Worm (Caenorhabditis elegans) whole organism, L1 larva: ENCODE data around the gene fntb-1.

Experiments
- alr-1 ChIP-seq: fragments of 200-800 bp; sonication (Bioruptor generic); optimal IDR thresholded peaks from 2 replicates; lab custom pipeline; 2018; ENCODE audit warnings: borderline replicate concordance, mild to moderate bottlenecking, missing genetic modification characterization, missing compliant biosample characterization
- ama-1 ChIP-seq: fragments of 150-350 bp; optimal IDR thresholded peaks from 2 replicates; lab custom pipeline; 2014
- ceh-63 ChIP-seq: fragments of 200-800 bp; sonication (Bioruptor generic); optimal IDR thresholded peaks from 2 replicates; lab custom pipeline; 2018; ENCODE audit warnings: mild to moderate bottlenecking, missing genetic modification characterization, missing compliant biosample characterization
- ceh-8 ChIP-seq: fragments of 200-800 bp; sonication (Bioruptor generic); optimal IDR thresholded peaks from 2 replicates; lab custom pipeline; 2018; ENCODE audit warnings: mild to moderate bottlenecking, missing genetic modification characterization, moderate library complexity, missing compliant biosample characterization
- ceh-90 ChIP-seq: sonication (generic microtip); optimal IDR thresholded peaks from 2 replicates; lab custom pipeline; 2016; ENCODE audit warnings: missing genetic modification characterization, missing compliant biosample characterization
- dpl-1 ChIP-seq, 3 experiments: fragments of 150-350 bp in 2 of 3; sonication (generic microtip) in 1 of 3; optimal IDR thresholded peaks; 2 replicates each; lab custom pipeline; 2014 to 2017; ENCODE audit warnings: missing biosample characterization in 3 of 3, missing genetic modification characterization in 3 of 3, missing genetic modification reagents in 3 of 3
- efl-1 ChIP-seq, 4 experiments: fragments of 150-350 bp; optimal IDR thresholded peaks in 3 of 4; peaks in 1 of 4; 1 replicate in 1 of 4; 2 replicates in 3 of 4; lab custom pipeline; 2014; ENCODE audit warnings: missing biosample characterization in 2 of 4, missing genetic modification characterization in 2 of 4, missing genetic modification reagents in 2 of 4
- egl-27 ChIP-seq, 2 experiments: fragments of 150-350 bp in 1 of 2; sonication (generic microtip); optimal IDR thresholded peaks; 3 replicates each; lab custom pipeline; 2017 to 2018; ENCODE audit warnings: missing biosample characterization in 2 of 2, missing genetic modification characterization in 2 of 2, missing genetic modification reagents in 2 of 2
- elt-2 ChIP-seq: sonication (generic microtip); optimal IDR thresholded peaks from 2 replicates; lab custom pipeline; 2016; ENCODE audit warnings: missing genetic modification characterization, mild to moderate bottlenecking, inconsistent platforms, missing compliant biosample characterization, missing genetic modification reagents
- elt-3 ChIP-seq, 6 experiments: fragments of 150-350 bp in 1 of 6; sonication (generic microtip); optimal IDR thresholded peaks; 2 replicates each; lab custom pipeline; 2017 to 2018; ENCODE audit warnings: missing biosample characterization in 6 of 6, missing genetic modification characterization in 6 of 6, inconsistent platforms in 1 of 6
- fkh-8 ChIP-seq: sonication (generic microtip); optimal IDR thresholded peaks from 2 replicates; lab custom pipeline; 2016; ENCODE audit warnings: mild to moderate bottlenecking, missing genetic modification characterization, missing compliant biosample characterization
- fos-1 ChIP-seq: fragments of 150-350 bp; optimal IDR thresholded peaks from 2 replicates; lab custom pipeline; 2014; ENCODE audit warnings: missing biosample characterization, missing genetic modification characterization
- hlh-17 ChIP-seq: fragments of 200-800 bp; sonication (Bioruptor generic); optimal IDR thresholded peaks from 2 replicates; lab custom pipeline; 2018; ENCODE audit warnings: missing genetic modification characterization, mild to moderate bottlenecking, missing compliant biosample characterization, moderate library complexity, borderline replicate concordance
- hlh-4 ChIP-seq: sonication (generic microtip); optimal IDR thresholded peaks from 2 replicates; lab custom pipeline; 2016; ENCODE audit warnings: mild to moderate bottlenecking, missing genetic modification characterization, missing compliant biosample characterization
- lin-13 ChIP-seq: fragments of 150-350 bp; optimal IDR thresholded peaks from 2 replicates; lab custom pipeline; 2014; ENCODE audit warnings: missing biosample characterization, missing genetic modification reagents, missing genetic modification characterization
- lin-14 ChIP-seq: fragments of 200-800 bp; sonication (Bioruptor generic); optimal IDR thresholded peaks from 2 replicates; lab custom pipeline; 2018; ENCODE audit warnings: mild to moderate bottlenecking, missing genetic modification characterization, moderate library complexity, missing compliant biosample characterization
- lin-35 ChIP-seq, 2 experiments: fragments of 150-350 bp; optimal IDR thresholded peaks; 2 replicates each; lab custom pipeline; 2014; ENCODE audit warnings: missing biosample characterization in 2 of 2, missing genetic modification characterization in 2 of 2, missing genetic modification reagents in 2 of 2
- lir-3 ChIP-seq: sonication (generic microtip); optimal IDR thresholded peaks from 2 replicates; lab custom pipeline; 2016; ENCODE audit warnings: mild to moderate bottlenecking, missing genetic modification characterization, moderate library complexity, missing compliant biosample characterization; ENCODE audit not compliant: poor library complexity
- lsy-2 ChIP-seq, 2 experiments: fragments of 150-350 bp; optimal IDR thresholded peaks; 2 replicates each; lab custom pipeline; 2014; ENCODE audit warnings: missing biosample characterization in 2 of 2, missing genetic modification characterization in 2 of 2
- nhr-11 ChIP-seq: fragments of 150-350 bp; optimal IDR thresholded peaks from 2 replicates; lab custom pipeline; 2014; ENCODE audit warnings: missing biosample characterization, missing genetic modification characterization
- nhr-12 ChIP-seq: sonication (generic microtip); optimal IDR thresholded peaks from 2 replicates; lab custom pipeline; 2017; ENCODE audit warnings: missing biosample characterization, missing genetic modification characterization
- nhr-237 ChIP-seq: fragments of 150-350 bp; optimal IDR thresholded peaks from 2 replicates; lab custom pipeline; 2014; ENCODE audit warnings: missing biosample characterization, missing genetic modification characterization
- nhr-28 ChIP-seq: fragments of 150-350 bp; optimal IDR thresholded peaks from 2 replicates; lab custom pipeline; 2014; ENCODE audit warnings: missing biosample characterization, missing genetic modification characterization
- nhr-71 ChIP-seq: sonication (generic microtip); optimal IDR thresholded peaks from 2 replicates; lab custom pipeline; 2016; ENCODE audit warnings: mild to moderate bottlenecking, missing genetic modification characterization, moderate library complexity, missing compliant biosample characterization
- nhr-77 ChIP-seq: fragments of 150-350 bp; optimal IDR thresholded peaks from 2 replicates; lab custom pipeline; 2014; ENCODE audit warnings: missing biosample characterization, missing genetic modification characterization
- pax-3 ChIP-seq: fragments of 200-800 bp; sonication (Bioruptor generic); optimal IDR thresholded peaks from 2 replicates; lab custom pipeline; 2018; ENCODE audit warnings: mild to moderate bottlenecking, missing genetic modification characterization, moderate library complexity, missing compliant biosample characterization
- pqm-1 ChIP-seq: sonication (generic microtip); optimal IDR thresholded peaks from 3 replicates; lab custom pipeline; 2017; ENCODE audit warnings: missing biosample characterization, missing genetic modification characterization
- rnt-1 ChIP-seq: sonication (generic microtip); optimal IDR thresholded peaks from 2 replicates; lab custom pipeline; 2016; ENCODE audit warnings: mild to moderate bottlenecking, missing genetic modification characterization, moderate library complexity, missing compliant biosample characterization
- snu-23 ChIP-seq: sonication (generic microtip); optimal IDR thresholded peaks from 2 replicates; lab custom pipeline; 2016; ENCODE audit warnings: missing genetic modification characterization, missing compliant biosample characterization
- tbx-2 ChIP-seq: sonication (generic microtip); optimal IDR thresholded peaks from 2 replicates; lab custom pipeline; 2016; ENCODE audit warnings: missing genetic modification characterization, missing compliant biosample characterization
- tlp-1 ChIP-seq: fragments of 150-350 bp; optimal IDR thresholded peaks from 2 replicates; lab custom pipeline; 2014; ENCODE audit warnings: missing biosample characterization, missing genetic modification characterization
- unc-62 ChIP-seq: fragments of 150-350 bp; optimal IDR thresholded peaks from 2 replicates; lab custom pipeline; 2014; ENCODE audit warnings: missing biosample characterization, missing genetic modification reagents, missing genetic modification characterization
- unc-86 ChIP-seq: sonication (generic microtip); optimal IDR thresholded peaks from 2 replicates; lab custom pipeline; 2016; ENCODE audit warnings: missing genetic modification characterization, missing compliant biosample characterization
- zag-1 ChIP-seq: fragments of 150-350 bp; optimal IDR thresholded peaks from 2 replicates; lab custom pipeline; 2014; ENCODE audit warnings: missing biosample characterization, missing genetic modification characterization

fntb-1 gene

DNA sequence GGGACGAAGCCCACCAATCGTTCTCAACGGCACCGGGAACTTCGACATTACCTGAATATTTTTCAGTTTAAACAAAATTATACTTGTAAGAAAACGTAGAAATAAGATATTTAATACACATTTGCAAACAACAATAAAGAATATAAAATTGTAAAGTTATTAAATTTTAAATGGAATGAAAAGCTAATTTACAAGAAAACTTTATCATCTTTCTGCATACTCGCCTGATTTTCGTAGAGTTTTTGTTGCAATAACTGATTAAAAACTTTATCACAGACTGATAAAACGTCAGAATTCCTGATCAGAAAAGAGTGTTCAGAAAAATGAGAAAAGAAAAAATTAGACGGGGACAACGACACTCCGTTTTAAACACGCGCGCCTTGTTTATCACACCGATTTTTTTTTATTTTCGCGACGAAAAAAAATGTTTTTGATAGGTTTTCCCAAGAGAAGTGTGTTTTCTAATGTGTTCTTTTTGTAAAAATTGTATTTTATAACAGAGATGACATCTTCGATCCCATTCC lies at the start of gene fntb-1, which contains the start of gene dlat-1:
TSS of gene fntb-1 (plus strand) at position 412 of the 524 bp plus-strand sequence.
TSS of gene dlat-1 (minus strand) at position 51 of the 524 bp plus-strand sequence.
- TF ChIP-seq elt-3 (tag; optimal IDR thresholded peaks at IDR 0.05; lab: Kevin White, UChicago) (peak in 1 of 6 experiments; percentile 9), pqm-1 (tag; lab: Kevin White, UChicago) (peak; percentile 13), hlh-4 (tag; lab: Kevin White, UChicago) (no peak), lir-3 (tag; lab: Kevin White, UChicago) (no peak), nhr-11 (tag; lab: Kevin White, UChicago) (no peak), snu-23 (peak; percentile 18), dpl-1 (GFP tag; optimal IDR thresholded peaks at IDR 0.05; lab: Kevin White, UChicago) (peak in 2 of 3 experiments; percentile 4 to 32), tbx-2 (tag; lab: Kevin White, UChicago) (no peak), efl-1 (optimal IDR thresholded peaks at IDR 0.05; lab: Kevin White, UChicago) (peak; percentile 12 to 25), efl-1 (GFP tag; optimal IDR thresholded peaks at IDR 0.05 in 1 of 2; lab: Kevin White, UChicago) (peak; percentile 20 to 90), lin-35 (GFP tag; optimal IDR thresholded peaks at IDR 0.05; lab: Kevin White, UChicago) (peak in 1 of 2 experiments; percentile 29), unc-62 (no peak), ama-1 (lab: Kevin White, UChicago) (peak; percentile 31), lin-13 (GFP tag; lab: Kevin White, UChicago) (no peak), lsy-2 (tag; optimal IDR thresholded peaks at IDR 0.05; lab: Kevin White, UChicago) (peak in 1 of 2 experiments; percentile 27), elt-2 (tag; lab: Kevin White, UChicago) (peak; percentile 70), nhr-71 (tag; lab: Kevin White, UChicago) (peak; percentile 29)

DNA sequence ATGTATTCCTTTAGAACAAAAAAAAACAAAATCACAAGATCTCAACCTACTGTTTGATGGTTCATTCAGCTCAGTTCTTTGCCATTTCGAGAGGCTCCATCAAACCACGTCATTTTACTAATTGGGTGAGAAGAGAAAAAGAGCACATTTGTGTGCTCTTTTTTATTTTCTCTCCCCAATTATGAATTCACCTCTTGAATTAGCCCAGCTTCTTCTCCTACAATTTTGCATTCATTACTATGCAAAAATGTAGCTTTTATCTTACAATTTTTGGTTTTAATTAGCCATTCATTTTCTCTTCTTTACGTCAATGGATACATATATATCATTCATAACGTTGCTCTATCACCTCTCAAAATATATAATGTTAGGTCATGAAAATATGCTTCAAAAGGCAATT lies 41.8 kb upstream of the fntb-1 start:
- no peak for TF ChIP-seq snu-23
- peak; percentile 11 for TF ChIP-seq nhr-71 (tag; lab: Kevin White, UChicago)
- peak; percentile 5 for TF ChIP-seq pax-3
- peak; percentile 90 for TF ChIP-seq ceh-8 (GFP tag; lab: Kevin White, UChicago)
- peak; percentile 48 for TF ChIP-seq lin-14 (GFP tag; lab: Kevin White, UChicago)

DNA sequence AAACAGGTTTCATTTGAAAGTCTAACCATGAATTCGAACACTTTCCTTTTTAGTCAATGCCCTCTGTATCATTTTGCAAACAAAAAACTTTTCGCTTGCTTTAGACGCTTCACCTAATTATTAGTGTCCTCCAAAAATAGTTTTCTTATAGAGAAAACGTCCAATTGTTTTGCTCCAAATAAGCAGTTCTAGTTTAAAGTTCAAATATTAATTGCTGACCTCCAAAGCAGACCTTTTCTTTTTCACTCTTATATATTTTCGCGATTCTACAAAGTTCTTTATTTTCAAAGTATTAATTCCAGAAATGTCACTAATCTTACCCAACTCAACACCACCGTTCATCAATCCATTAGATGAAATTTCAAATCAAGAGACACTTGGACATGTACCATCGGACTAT lies 38.7 kb upstream of the fntb-1 start, which contains the start of gene gnrr-2:
TSS of gene gnrr-2 (plus strand) at position 301 of the 400 bp plus-strand sequence.
- TF ChIP-seq tlp-1 (tag; lab: Kevin White, UChicago) (no peak), hlh-17 (GFP tag; lab: Kevin White, UChicago) (no peak)

DNA sequence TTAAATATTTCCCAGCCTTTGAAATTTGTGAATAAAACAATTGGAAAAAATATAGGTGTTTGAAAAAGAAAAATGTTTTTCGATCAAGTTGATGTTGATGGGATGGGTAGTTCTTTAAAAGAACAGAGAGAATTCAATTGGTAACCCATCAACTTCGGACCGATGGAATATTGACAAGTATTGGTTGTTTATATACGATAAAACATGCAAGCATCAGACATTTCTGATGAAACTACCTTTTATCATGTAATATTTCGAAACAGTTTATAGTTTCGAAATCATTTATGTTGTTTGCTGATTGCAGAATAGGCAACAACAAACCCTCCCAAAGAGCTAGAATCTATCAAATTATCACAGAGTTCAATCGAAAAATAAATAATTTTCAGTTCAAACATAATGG lies 37.5 kb upstream of the fntb-1 start:
- TF ChIP-seq alr-1 (tag; lab: Kevin White, UChicago) (no peak), rnt-1 (tag; lab: Kevin White, UChicago) (no peak), nhr-77 (tag; lab: Kevin White, UChicago) (no peak), nhr-12 (tag; lab: Kevin White, UChicago) (no peak), nhr-28 (tag; lab: Kevin White, UChicago) (no peak), nhr-11 (tag; lab: Kevin White, UChicago) (no peak), nhr-237 (tag; lab: Kevin White, UChicago) (no peak), egl-27 (tag; optimal IDR thresholded peaks at IDR 0.05; lab: Kevin White, UChicago) (no peak), fkh-8 (tag; lab: Kevin White, UChicago) (no peak), hlh-4 (tag; lab: Kevin White, UChicago) (no peak), snu-23 (no peak), zag-1 (tag; lab: Kevin White, UChicago) (no peak), ceh-90 (no peak), unc-86 (tag; lab: Kevin White, UChicago) (no peak), fos-1 (tag; lab: Kevin White, UChicago) (no peak), ceh-63 (GFP tag; lab: Kevin White, UChicago) (no peak)
